Worm (Caenorhabditis elegans): ENCODE measurements around the gene tbc-13.

tbc-13 gene

ce11 chrX:12524514-12524913 lies 39.7 kb downstream of the tbc-13 start:
- TF ChIP-seq ceh-16 (tag; optimal IDR thresholded peaks at IDR 0.05) (no peak), fkh-2 (tag; optimal IDR thresholded peaks at IDR 0.05) (no peak), egl-27 (tag; optimal IDR thresholded peaks at IDR 0.05) (no peak), lsy-12 (tag; optimal IDR thresholded peaks at IDR 0.05) (no peak), nhr-237 (tag; optimal IDR thresholded peaks at IDR 0.05) (no peak), nhr-25 (tag; optimal IDR thresholded peaks at IDR 0.05) (no peak), zag-1 (tag; optimal IDR thresholded peaks at IDR 0.05) (no peak), skn-1 (tag; optimal IDR thresholded peaks at IDR 0.05) (no peak), nhr-76 (tag; optimal IDR thresholded peaks at IDR 0.05) (no peak), ceh-82 (tag; optimal IDR thresholded peaks at IDR 0.05) (no peak), ama-1 (optimal IDR thresholded peaks at IDR 0.05) (no peak), nhr-43 (tag; optimal IDR thresholded peaks at IDR 0.05; ENCODE audit: poor library complexity, severe bottlenecking) (no peak), elt-1 (tag; optimal IDR thresholded peaks at IDR 0.05) (no peak), mml-1 (tag; optimal IDR thresholded peaks at IDR 0.05) (no peak), jun-1 (tag; optimal IDR thresholded peaks at IDR 0.05) (no peak), snpc-4 (tag; optimal IDR thresholded peaks at IDR 0.05) (no peak), sea-2 (GFP tag; optimal IDR thresholded peaks at IDR 0.05) (no peak), fkh-10 (GFP tag; optimal IDR thresholded peaks at IDR 0.05) (no peak), ztf-4 (tag; optimal IDR thresholded peaks at IDR 0.05) (no peak)

- no peak for TF ChIP-seq nhr-12 (tag; optimal IDR thresholded peaks at IDR 0.05)
- TF ChIP-seq mdl-1 (tag; optimal IDR thresholded peaks at IDR 0.05) = no peak
- TF ChIP-seq sea-2 (GFP tag; optimal IDR thresholded peaks at IDR 0.05) = no peak
- TF ChIP-seq ztf-4 (tag; optimal IDR thresholded peaks at IDR 0.05) = no peak
- no peak for TF ChIP-seq ceh-82 (tag; optimal IDR thresholded peaks at IDR 0.05)
- TF ChIP-seq lin-15B (tag; optimal IDR thresholded peaks at IDR 0.05) = no peak
Observed at ce11 chrX:12525359-12525839, 40.5 kb downstream of the tbc-13 start, which contains the start of gene scd-1. Gene scd-1, minus strand, starts transcription at chrX:12525789.

DNA sequence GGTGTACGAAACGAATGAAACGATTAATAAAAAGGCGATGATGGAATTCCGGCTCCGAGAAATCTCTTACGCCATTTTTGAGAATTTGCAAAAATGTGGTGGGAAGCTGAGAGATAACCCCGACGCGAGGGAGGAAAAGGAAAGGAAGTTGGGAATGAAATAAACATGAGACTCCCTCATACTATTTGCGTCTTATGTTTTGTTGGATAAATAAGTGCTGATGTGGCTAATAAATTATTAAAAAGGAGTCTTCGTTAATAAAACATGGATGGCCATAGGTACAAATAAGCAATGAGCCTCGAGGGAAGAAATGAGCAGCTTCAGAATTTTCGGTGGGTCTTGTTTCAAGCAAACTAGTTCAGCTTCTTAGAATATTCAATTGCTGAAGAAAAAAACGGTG lies 47.6 kb downstream of the tbc-13 start:
- TF ChIP-seq daf-12 (tag; optimal IDR thresholded peaks at IDR 0.05) (no peak), ama-1 (optimal IDR thresholded peaks at IDR 0.05) (no peak), fos-1 (tag; optimal IDR thresholded peaks at IDR 0.05) (no peak), mml-1 (tag; optimal IDR thresholded peaks at IDR 0.05) (no peak), ceh-9 (tag; optimal IDR thresholded peaks at IDR 0.05) (no peak), ceh-28 (tag; optimal IDR thresholded peaks at IDR 0.05) (no peak), pha-4 (tag; optimal IDR thresholded peaks at IDR 0.05) (no peak), hmg-11 (tag; optimal IDR thresholded peaks at IDR 0.05) (no peak), mdl-1 (tag; optimal IDR thresholded peaks at IDR 0.05) (no peak), skn-1 (tag; optimal IDR thresholded peaks at IDR 0.05) (no peak), fkh-10 (GFP tag; optimal IDR thresholded peaks at IDR 0.05) (no peak), elt-2 (tag; optimal IDR thresholded peaks at IDR 0.05) (no peak)

DNA sequence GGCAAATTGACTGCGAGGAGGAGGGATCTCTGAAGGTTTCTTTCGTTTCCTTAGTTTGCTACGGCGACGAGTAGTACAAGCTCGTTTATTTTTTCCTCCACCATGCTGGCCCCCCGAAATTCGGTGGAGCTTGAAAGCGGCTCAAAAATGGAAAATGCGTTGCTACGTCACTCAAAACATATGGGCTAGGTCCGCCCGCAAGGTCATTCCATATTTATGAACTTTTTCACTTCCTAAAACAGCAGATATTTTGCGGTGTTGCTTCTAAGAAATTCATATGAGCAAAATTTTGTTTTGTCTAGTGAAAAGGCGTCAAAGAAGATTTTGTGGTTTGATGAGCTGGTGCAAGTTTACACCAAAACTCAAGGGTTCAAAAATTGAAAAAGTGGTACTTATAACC lies 49.6 kb downstream of the tbc-13 start:
- no peak for TF ChIP-seq elt-1 (tag; optimal IDR thresholded peaks at IDR 0.05)
- TF ChIP-seq nhr-77 (tag; optimal IDR thresholded peaks at IDR 0.05) = no peak
- TF ChIP-seq tbx-2 (tag; optimal IDR thresholded peaks at IDR 0.05) = no peak
- no peak for TF ChIP-seq fkh-2 (tag; optimal IDR thresholded peaks at IDR 0.05)
- TF ChIP-seq R02D3.7 (tag; optimal IDR thresholded peaks at IDR 0.05) = no peak
- TF ChIP-seq unc-62 (GFP tag; optimal IDR thresholded peaks at IDR 0.05) = no peak
- no peak for TF ChIP-seq pha-4 (tag; optimal IDR thresholded peaks at IDR 0.05)
- TF ChIP-seq jun-1 (tag; optimal IDR thresholded peaks at IDR 0.05) = no peak
- TF ChIP-seq ztf-4 (tag; optimal IDR thresholded peaks at IDR 0.05) = no peak
- no peak for TF ChIP-seq snpc-4 (tag; optimal IDR thresholded peaks at IDR 0.05)
- TF ChIP-seq nhr-25 (tag; optimal IDR thresholded peaks at IDR 0.05) = no peak
- TF ChIP-seq ceh-16 (tag; optimal IDR thresholded peaks at IDR 0.05) = no peak
- no peak for TF ChIP-seq ceh-9 (tag; optimal IDR thresholded peaks at IDR 0.05)
- TF ChIP-seq mdl-1 (tag; optimal IDR thresholded peaks at IDR 0.05) = no peak

- TF ChIP-seq unc-62 (GFP tag; optimal IDR thresholded peaks at IDR 0.05) (no peak), aly-2 (tag; optimal IDR thresholded peaks at IDR 0.05) (no peak), skn-1 (tag; optimal IDR thresholded peaks at IDR 0.05) (no peak), ZK546.5 (tag; optimal IDR thresholded peaks at IDR 0.05) (no peak), daf-12 (tag; optimal IDR thresholded peaks at IDR 0.05) (no peak), ceh-9 (tag; optimal IDR thresholded peaks at IDR 0.05) (no peak), nhr-28 (tag; optimal IDR thresholded peaks at IDR 0.05) (no peak), ceh-82 (tag; optimal IDR thresholded peaks at IDR 0.05) (no peak), nhr-67 (tag; optimal IDR thresholded peaks at IDR 0.05) (no peak)
Observed at ce11 chrX:12538794-12539193, 53.9 kb downstream of the tbc-13 start.
